Fruit fly (Drosophila melanogaster) whole organism, wandering third instar larva: ENCODE data around the gene Cpr76Bc.

ENCODE experiments used
- HLH106 ChIP-seq: fragments of 200-800 bp; optimal IDR thresholded peaks from 3 replicates; lab custom pipeline; 2019; ENCODE audit warnings: missing biosample characterization, mild to moderate bottlenecking, missing genetic modification characterization, moderate library complexity
- Hnf4 ChIP-seq: fragments of 200-800 bp; sonication (Bioruptor generic); optimal IDR thresholded peaks from 2 replicates; lab custom pipeline; 2016; ENCODE audit warnings: missing biosample characterization, mild to moderate bottlenecking, missing genetic modification characterization
- Myc ChIP-seq: fragments of >200 bp; optimal IDR thresholded peaks from 2 replicates; lab custom pipeline; 2017
- Rel ChIP-seq, 2 experiments: fragments of 200-800 bp; sonication (Bioruptor generic) in 1 of 2; optimal IDR thresholded peaks; 2 replicates in 1 of 2; 3 replicates in 1 of 2; lab custom pipeline; 2016 to 2019; ENCODE audit warnings: mild to moderate bottlenecking in 2 of 2, missing biosample characterization in 2 of 2, missing genetic modification characterization in 2 of 2, moderate library complexity in 1 of 2
- Vsx2 ChIP-seq: fragments of 200-300, 225-300 bp; sonication (Bioruptor generic); optimal IDR thresholded peaks from 2 replicates; lab custom pipeline; 2018; ENCODE audit warnings: missing biosample characterization, missing genetic modification characterization; ENCODE audit not compliant: partially characterized antibody
- br ChIP-seq: fragments of 200-800 bp; sonication (Bioruptor generic); optimal IDR thresholded peaks from 2 replicates; lab custom pipeline; 2016; ENCODE audit warnings: missing biosample characterization, missing genetic modification characterization
- ey ChIP-seq: fragments of 200-800 bp; sonication (Bioruptor generic); optimal IDR thresholded peaks from 2 replicates; lab custom pipeline; 2016; ENCODE audit warnings: missing biosample characterization, missing genetic modification characterization
- h ChIP-seq: fragments of 200-800 bp; sonication (Bioruptor generic); optimal IDR thresholded peaks from 3 replicates; lab custom pipeline; 2016; ENCODE audit warnings: missing biosample characterization, mild to moderate bottlenecking, missing genetic modification characterization
- jim ChIP-seq: fragments of 175-275, 200-325 bp; sonication (Bioruptor generic); optimal IDR thresholded peaks from 2 replicates; lab custom pipeline; 2016; ENCODE audit warnings: missing biosample characterization, mild to moderate bottlenecking, missing genetic modification characterization
- pan ChIP-seq: fragments of >200 bp; optimal IDR thresholded peaks from 2 replicates; lab custom pipeline; 2017
- rgr ChIP-seq: fragments of 200-800 bp; sonication (Bioruptor generic); optimal IDR thresholded peaks from 3 replicates; lab custom pipeline; 2016; ENCODE audit warnings: missing biosample characterization, mild to moderate bottlenecking, missing genetic modification characterization
- usp ChIP-seq: fragments of >200 bp; optimal IDR thresholded peaks from 2 replicates; lab custom pipeline; 2017; ENCODE audit warnings: missing biosample characterization, missing genetic modification characterization

DNA sequence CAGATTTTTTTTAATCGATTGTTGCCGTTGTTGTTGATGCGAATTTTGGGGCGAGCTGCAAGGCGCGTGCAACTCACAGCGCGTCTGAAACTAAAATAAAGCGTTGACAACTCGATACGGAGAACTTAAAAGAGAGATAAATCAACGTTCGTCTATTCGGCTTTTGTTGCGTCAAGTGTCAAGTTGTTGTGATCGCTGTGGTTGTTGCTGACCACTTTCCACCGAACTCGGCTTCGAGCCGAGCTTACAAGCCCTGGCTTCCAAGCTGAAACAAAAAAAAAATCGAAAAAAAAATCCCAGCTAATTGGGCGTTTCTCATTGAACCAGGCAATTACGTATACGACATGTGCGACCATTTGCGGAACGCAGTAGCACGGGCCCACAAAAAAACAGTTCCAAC is 17.0 kb upstream of the Cpr76Bc start, which contains the start of gene CG9452:
- no peak for TF ChIP-seq Hnf4
- TF ChIP-seq h = no peak
- TF ChIP-seq HLH106 (tag; lab: Kevin White, UChicago) = no peak
- no peak for TF ChIP-seq usp
- TF ChIP-seq pan (lab: Kevin White, UChicago) = no peak
- no peak for TF ChIP-seq br (GFP tag; lab: Kevin White, UChicago)
- TF ChIP-seq rgr (GFP tag; lab: Kevin White, UChicago) = no peak
- no peak for TF ChIP-seq Vsx2
- no peak for TF ChIP-seq jim
- no peak for TF ChIP-seq Myc (lab: Kevin White, UChicago)
- no peak for TF ChIP-seq Rel (GFP tag; optimal IDR thresholded peaks at IDR 0.05; lab: Kevin White, UChicago)
- TF ChIP-seq Rel (tag; optimal IDR thresholded peaks at IDR 0.05; lab: Kevin White, UChicago) = no peak
- TF ChIP-seq ey (GFP tag; lab: Kevin White, UChicago) = no peak
